Comparison of ENCODE assay signal across 3 fruit fly cellular contexts in genomic region chr2L:21077849-21078248, dm6.
TF ChIP-seq lines count a peak whose summit lies in the region.

No protein-coding gene starts in this region.

- no peak for TF ChIP-seq CTCF in whole organism, embryonic (GFP tag; optimal IDR thresholded peaks at IDR 0.05; lab: Kevin White, UChicago)

TF ChIP-seq in whole organism, embryonic, 481 proteins besides CTCF, POLR2A, EP300 and RAD21:
- TF ChIP-seq so (GFP tag; IDR thresholded peaks at IDR 0.05; lab: Robert Waterston, UW) (no peak), ham (GFP tag; IDR thresholded peaks at IDR 0.05; lab: Robert Waterston, UW) (no peak), tll (GFP tag; optimal IDR thresholded peaks at IDR 0.05; lab: Kevin White, UChicago) (no peak), CG8388 (GFP tag; optimal IDR thresholded peaks at IDR 0.05; lab: Kevin White, UChicago) (peak; percentile 68), bab2 (GFP tag; optimal IDR thresholded peaks at IDR 0.05; lab: Kevin White, UChicago) (no peak), CG15073 (GFP tag; optimal IDR thresholded peaks at IDR 0.05; lab: Kevin White, UChicago) (peak; percentile 95), CG11456 (GFP tag; IDR thresholded peaks at IDR 0.05; lab: Robert Waterston, UW) (0 out of 3 replicates have a peak, but pooled peaks have one; percentile 18)

TF ChIP-seq in whole organism, prepupa, 60 proteins besides CTCF, POLR2A, EP300 and RAD21:
- no peak for TF ChIP-seq CG8319 (GFP tag; optimal IDR thresholded peaks at IDR 0.05; lab: Kevin White, UChicago)
- peak; percentile 44 for TF ChIP-seq svp (GFP tag; lab: Kevin White, UChicago)
- no peak for TF ChIP-seq ss (GFP tag; optimal IDR thresholded peaks at IDR 0.05; lab: Kevin White, UChicago)
- no peak for TF ChIP-seq esn (GFP tag; optimal IDR thresholded peaks at IDR 0.05; lab: Kevin White, UChicago)
- TF ChIP-seq Gug (GFP tag; IDR thresholded peaks at IDR 0.05; lab: Robert Waterston, UW), result no peak
- no peak for TF ChIP-seq Ets96B (tag; optimal IDR thresholded peaks at IDR 0.05; lab: Kevin White, UChicago)
- TF ChIP-seq Met (GFP tag; optimal IDR thresholded peaks at IDR 0.05; lab: Kevin White, UChicago), result no peak
- TF ChIP-seq Eip93F (GFP tag; optimal IDR thresholded peaks at IDR 0.05; lab: Kevin White, UChicago), result no peak

TF ChIP-seq in whole organism, pupa, 21 proteins besides CTCF, POLR2A, EP300 and RAD21:
- TF ChIP-seq CG4496 (GFP tag; IDR thresholded peaks at IDR 0.05; lab: Robert Waterston, UW) (0 out of 3 replicates have a peak, but pooled peaks have one; percentile 43), EcR (GFP tag; optimal IDR thresholded peaks at IDR 0.05; lab: Kevin White, UChicago) (no peak), CG12605 (GFP tag; IDR thresholded peaks at IDR 0.05; lab: Robert Waterston, UW) (no peak), rn (GFP tag; IDR thresholded peaks at IDR 0.05; lab: Robert Waterston, UW) (no peak), CG14655 (GFP tag; optimal IDR thresholded peaks at IDR 0.05; lab: Kevin White, UChicago) (no peak)
